Fruit fly (Drosophila melanogaster): Measurements from ENCODE around the gene HGTX.

Gene HGTX

DNA sequence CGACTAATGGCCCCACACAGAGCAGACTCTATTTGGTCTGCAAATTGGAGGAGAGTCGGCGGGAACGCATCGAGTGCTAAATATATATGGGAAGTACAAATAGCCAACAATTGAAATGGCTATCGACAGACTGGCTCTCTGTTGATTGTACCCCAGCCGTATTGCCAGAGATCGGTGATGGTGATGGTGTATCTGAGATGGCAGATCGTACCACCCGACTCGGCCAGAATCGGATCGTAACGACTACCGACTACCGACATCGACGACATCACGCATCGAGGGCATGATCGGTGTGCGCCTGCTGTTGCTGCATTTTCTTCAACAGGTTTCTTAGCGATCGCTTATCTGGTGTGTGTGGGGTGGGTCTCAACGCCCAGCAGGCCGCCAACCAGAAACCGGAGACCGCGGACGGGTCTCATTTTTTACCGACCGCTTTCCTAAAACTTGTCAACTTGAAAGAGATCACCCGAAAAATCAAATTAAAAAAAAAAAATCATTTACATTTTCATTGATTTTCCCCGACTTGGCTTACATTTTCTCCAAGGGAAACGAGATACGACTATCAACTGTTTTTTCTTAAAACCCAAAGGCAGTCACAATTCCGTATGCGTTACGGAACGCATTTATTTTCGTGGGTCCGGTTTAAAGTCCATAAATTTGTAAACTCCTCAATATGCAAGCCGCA lies 55.2 kb downstream of the HGTX start (continued):
- 0 out of 2 replicates have a peak, but pooled peaks have one; percentile 9 for TF ChIP-seq Rfx (GFP tag; IDR thresholded peaks at IDR 0.05)
- peak; percentile 20 for TF ChIP-seq dmrt99B (tag; optimal IDR thresholded peaks at IDR 0.05)
- no peak for TF ChIP-seq emc (GFP tag; optimal IDR thresholded peaks at IDR 0.05)
- TF ChIP-seq CG10565 (GFP tag; optimal IDR thresholded peaks at IDR 0.05): no peak
- TF ChIP-seq CG11560 (tag; IDR thresholded peaks at IDR 0.05): no peak
- peak; percentile 1 for TF ChIP-seq CG17568 (GFP tag; optimal IDR thresholded peaks at IDR 0.05)
- TF ChIP-seq bsh (GFP tag; optimal IDR thresholded peaks at IDR 0.05): peak in 1 of 2 experiments; percentile 33
- no peak for TF ChIP-seq hkb (optimal IDR thresholded peaks at IDR 0.05)
- TF ChIP-seq hkb (GFP tag; IDR thresholded peaks at IDR 0.05): peak; percentile 44; the same call in 1 of the 2 replicates
- TF ChIP-seq vvl (GFP tag; IDR thresholded peaks at IDR 0.05): peak; percentile 71
- peak; percentile 65 for TF ChIP-seq CG5180 (GFP tag; optimal IDR thresholded peaks at IDR 0.05)
- TF ChIP-seq PHDP (tag; optimal IDR thresholded peaks at IDR 0.05): peak; percentile 10
- peak; percentile 34 for TF ChIP-seq CG13296 (GFP tag; optimal IDR thresholded peaks at IDR 0.05)
- peak; percentile 84 for TF ChIP-seq kah (GFP tag; optimal IDR thresholded peaks at IDR 0.05)
- TF ChIP-seq CG18764 (GFP tag; optimal IDR thresholded peaks at IDR 0.05): no peak
- no peak for TF ChIP-seq kay (GFP tag; optimal IDR thresholded peaks at IDR 0.05)
- TF ChIP-seq tna (GFP tag; IDR thresholded peaks at IDR 0.05; ENCODE audit: partially characterized antibody): peak; percentile 60; the same call in 1 of the 2 replicates
- TF ChIP-seq mam (GFP tag; optimal IDR thresholded peaks at IDR 0.05): no peak
- TF ChIP-seq Jarid2 (GFP tag; optimal IDR thresholded peaks at IDR 0.05): peak; percentile 28
- TF ChIP-seq CG9727 (GFP tag; optimal IDR thresholded peaks at IDR 0.05): peak; percentile 11
- peak; percentile 97 for TF ChIP-seq grn (GFP tag; optimal IDR thresholded peaks at IDR 0.05)
- no peak for TF ChIP-seq repo (GFP tag; optimal IDR thresholded peaks at IDR 0.05)
- TF ChIP-seq slou (GFP tag; optimal IDR thresholded peaks at IDR 0.05): no peak
- TF ChIP-seq Asciz (GFP tag; optimal IDR thresholded peaks at IDR 0.05): peak; percentile 30
- no peak for TF ChIP-seq TFAM (GFP tag; optimal IDR thresholded peaks at IDR 0.05)
- TF ChIP-seq cwo (GFP tag; optimal IDR thresholded peaks at IDR 0.05): peak; percentile 26
- peak; percentile 27 for TF ChIP-seq CG3281 (GFP tag; optimal IDR thresholded peaks at IDR 0.05)
- peak; percentile 99 for TF ChIP-seq CG7987 (GFP tag; optimal IDR thresholded peaks at IDR 0.05)
- peak; percentile 93 for TF ChIP-seq Med (GFP tag)
- peak; percentile 41; the same call in 1 of the 2 replicates for TF ChIP-seq HLH3B (GFP tag; IDR thresholded peaks at IDR 0.05)
- TF ChIP-seq insv (GFP tag; optimal IDR thresholded peaks at IDR 0.05): no peak
- no peak for TF ChIP-seq CG16779 (GFP tag; IDR thresholded peaks at IDR 0.05)
- TF ChIP-seq sug (tag; optimal IDR thresholded peaks at IDR 0.05): peak; percentile 62
- peak; percentile 3 for TF ChIP-seq Fer2 (tag; optimal IDR thresholded peaks at IDR 0.05)
- peak; percentile 6 for TF ChIP-seq HmgZ (tag; optimal IDR thresholded peaks at IDR 0.05)
- TF ChIP-seq CG10209 (GFP tag; optimal IDR thresholded peaks at IDR 0.05): peak; percentile 35
- TF ChIP-seq oc (tag; optimal IDR thresholded peaks at IDR 0.05): peak; percentile 31
- TF ChIP-seq Fer3 (tag; optimal IDR thresholded peaks at IDR 0.05): peak; percentile 8
- TF ChIP-seq nom (GFP tag; optimal IDR thresholded peaks at IDR 0.05): peak; percentile 74
- TF ChIP-seq ci (GFP tag; IDR thresholded peaks at IDR 0.05): peak; percentile 43; the same call in 1 of the 3 replicates
- 0 out of 2 replicates have a peak, but pooled peaks have one; percentile 39 for TF ChIP-seq stc (GFP tag; IDR thresholded peaks at IDR 0.05)
- TF ChIP-seq kni (GFP tag; optimal IDR thresholded peaks at IDR 0.05): peak; percentile 97
- peak; percentile 16 for TF ChIP-seq CG10147 (GFP tag; optimal IDR thresholded peaks at IDR 0.05)
- 0 out of 2 replicates have a peak, but pooled peaks have one; percentile 33 for TF ChIP-seq seq (GFP tag; IDR thresholded peaks at IDR 0.05)
- peak; percentile 33 for TF ChIP-seq bcd (GFP tag; optimal IDR thresholded peaks at IDR 0.05)
- TF ChIP-seq CG13775 (GFP tag; optimal IDR thresholded peaks at IDR 0.05): no peak
- TF ChIP-seq CG3838 (GFP tag; optimal IDR thresholded peaks at IDR 0.05): no peak
- TF ChIP-seq HHEX (GFP tag; optimal IDR thresholded peaks at IDR 0.05): peak; percentile 29
